Worm (Caenorhabditis elegans) whole organism, L4 larva: ENCODE measurements around the gene Y43F8B.22.
A peak's percentile ranks its signal among the peaks of the same experiment; 100 is the strongest.

Source experiments
- F10B5.3 ChIP-seq: sonication (generic microtip); optimal IDR thresholded peaks from 2 replicates; lab custom pipeline; 2016; ENCODE audit warnings: mild to moderate bottlenecking, missing genetic modification characterization, missing compliant biosample characterization
- F44E2.7 ChIP-seq: fragments of 200-800 bp; sonication (Bioruptor generic); IDR thresholded peaks from 2 replicates; pipeline ENCODE4 v2.1.2; 2022; ENCODE audit warnings: missing genetic modification characterization, missing compliant biosample characterization
- R02D3.7 ChIP-seq: fragments of 150-350 bp; sonication (generic microtip); optimal IDR thresholded peaks from 3 replicates; lab custom pipeline; 2014; ENCODE audit warnings: missing biosample characterization, missing genetic modification characterization
- T20F7.1 ChIP-seq: fragments of 200-800 bp; sonication (Bioruptor generic); optimal IDR thresholded peaks from 2 replicates; lab custom pipeline; 2018; ENCODE audit warnings: mild to moderate bottlenecking, missing genetic modification characterization, missing compliant biosample characterization
- T26A8.4 ChIP-seq: fragments of 200-800 bp; sonication (Bioruptor generic); IDR thresholded peaks from 2 replicates; pipeline ENCODE4 v1.3.6; 2022; ENCODE audit warnings: missing genetic modification characterization, missing compliant biosample characterization
- Y48G9A.11 ChIP-seq: fragments of 200-800 bp; sonication (Bioruptor generic); IDR thresholded peaks from 2 replicates; pipeline ENCODE4 v1.3.6; 2022; ENCODE audit warnings: missing genetic modification reagents, missing genetic modification characterization, missing compliant biosample characterization
- Y5F2A.4 ChIP-seq: fragments of 200-800 bp; sonication (Bioruptor generic); optimal IDR thresholded peaks from 2 replicates; lab custom pipeline; 2018; ENCODE audit warnings: mild to moderate bottlenecking, missing genetic modification characterization, missing compliant biosample characterization
- ZK546.5 ChIP-seq, 2 experiments: sonication (generic microtip); optimal IDR thresholded peaks; 2 replicates each; lab custom pipeline; 2017; ENCODE audit warnings: missing biosample characterization in 2 of 2, missing genetic modification characterization in 2 of 2
- ama-1 ChIP-seq: fragments of 150-350 bp; optimal IDR thresholded peaks from 2 replicates; lab custom pipeline; 2014; ENCODE audit warnings: inconsistent platforms, mixed read lengths
- arid-1 ChIP-seq: fragments of 200-800 bp; sonication (Bioruptor generic); conservative IDR thresholded peaks from 2 replicates; pipeline ENCODE4 v1.3.6; 2022; ENCODE audit warnings: missing genetic modification reagents, missing genetic modification characterization, missing compliant biosample characterization
- attf-4 ChIP-seq: sonication (generic microtip); optimal IDR thresholded peaks from 3 replicates; lab custom pipeline; 2017; ENCODE audit warnings: missing biosample characterization, missing genetic modification characterization
- ceh-20 ChIP-seq: fragments of 200-800 bp; sonication (Bioruptor generic); IDR thresholded peaks from 2 replicates; pipeline ENCODE4 v1.3.6; 2022; ENCODE audit warnings: missing genetic modification reagents, missing genetic modification characterization, missing compliant biosample characterization
- ceh-44 ChIP-seq: fragments of 200-800 bp; sonication (Bioruptor generic); IDR thresholded peaks from 2 replicates; pipeline ENCODE4 v1.3.6; 2022; ENCODE audit warnings: missing genetic modification reagents, missing genetic modification characterization, missing compliant biosample characterization
- ceh-82 ChIP-seq: sonication (generic microtip); optimal IDR thresholded peaks from 2 replicates; lab custom pipeline; 2017; ENCODE audit warnings: missing biosample characterization, missing genetic modification characterization
- cey-2 ChIP-seq: sonication (generic microtip); optimal IDR thresholded peaks from 3 replicates; lab custom pipeline; 2017; ENCODE audit warnings: missing genetic modification characterization, mild to moderate bottlenecking, missing compliant biosample characterization, antibody characterized with exemption, borderline replicate concordance; ENCODE audit not compliant: insufficient read depth
- daf-16 ChIP-seq, 3 experiments: sonication (generic microtip); optimal IDR thresholded peaks; 2 replicates each; lab custom pipeline; 2016 to 2017; ENCODE audit warnings: missing genetic modification characterization in 3 of 3, missing genetic modification reagents in 3 of 3, mild to moderate bottlenecking in 2 of 3, missing compliant biosample characterization in 2 of 3, missing biosample characterization in 1 of 3, moderate library complexity in 1 of 3
- daf-8 ChIP-seq: fragments of 200-800 bp; sonication (Bioruptor generic); IDR thresholded peaks from 2 replicates; pipeline ENCODE4 v1.3.6; 2022; ENCODE audit warnings: missing genetic modification characterization, missing compliant biosample characterization
- dmd-8 ChIP-seq: fragments of 200-800 bp; sonication (Bioruptor generic); IDR thresholded peaks from 2 replicates; pipeline ENCODE4 v1.3.6; 2022; ENCODE audit warnings: missing genetic modification characterization, missing compliant biosample characterization
- dpl-1 ChIP-seq: fragments of 150-350 bp; optimal IDR thresholded peaks from 2 replicates; lab custom pipeline; 2014; ENCODE audit warnings: missing biosample characterization, missing genetic modification reagents, missing genetic modification characterization
- duxl-1 ChIP-seq: sonication (generic microtip); optimal IDR thresholded peaks from 2 replicates; lab custom pipeline; 2016; ENCODE audit warnings: mild to moderate bottlenecking, missing genetic modification characterization, moderate library complexity, missing compliant biosample characterization; ENCODE audit not compliant: poor library complexity
- egl-27 ChIP-seq: sonication (generic microtip); optimal IDR thresholded peaks from 3 replicates; lab custom pipeline; 2017; ENCODE audit warnings: missing biosample characterization, missing genetic modification reagents, missing genetic modification characterization
- egl-43 ChIP-seq: fragments of 200-800 bp; sonication (Bioruptor generic); IDR thresholded peaks from 2 replicates; pipeline ENCODE4 v1.3.6; 2022; ENCODE audit warnings: missing genetic modification reagents, missing genetic modification characterization, missing compliant biosample characterization
- gei-8 ChIP-seq: fragments of 200-800 bp; sonication (Bioruptor generic); optimal IDR thresholded peaks from 2 replicates; lab custom pipeline; 2018; ENCODE audit warnings: mild to moderate bottlenecking, missing genetic modification characterization, missing compliant biosample characterization
- hlh-11 ChIP-seq: fragments of 200-800 bp; sonication (Bioruptor generic); optimal IDR thresholded peaks from 2 replicates; lab custom pipeline; 2018; ENCODE audit warnings: mild to moderate bottlenecking, missing genetic modification characterization, missing compliant biosample characterization
- jun-1 ChIP-seq: fragments of 150-350 bp; optimal IDR thresholded peaks from 2 replicates; lab custom pipeline; 2014; ENCODE audit warnings: missing biosample characterization, missing genetic modification reagents, missing genetic modification characterization
- lin-13 ChIP-seq: fragments of 150-350 bp; optimal IDR thresholded peaks from 2 replicates; lab custom pipeline; 2014; ENCODE audit warnings: missing biosample characterization, missing genetic modification reagents, missing genetic modification characterization
- lin-15B ChIP-seq: fragments of 150-350 bp; sonication (generic microtip); optimal IDR thresholded peaks from 3 replicates; lab custom pipeline; 2014; ENCODE audit warnings: missing biosample characterization, missing genetic modification characterization
- lin-29 ChIP-seq: fragments of 200-800 bp; sonication (Bioruptor generic); IDR thresholded peaks from 2 replicates; pipeline ENCODE4 v1.3.6; 2022; ENCODE audit warnings: missing genetic modification reagents, missing genetic modification characterization, missing compliant biosample characterization
- lin-38 ChIP-seq: fragments of 200-800 bp; sonication (Bioruptor generic); IDR thresholded peaks from 2 replicates; pipeline ENCODE4 v1.3.6; 2022; ENCODE audit warnings: missing genetic modification reagents, missing genetic modification characterization, missing compliant biosample characterization
- lir-3 ChIP-seq: sonication (generic microtip); optimal IDR thresholded peaks from 2 replicates; lab custom pipeline; 2016; ENCODE audit warnings: mild to moderate bottlenecking, missing genetic modification characterization, missing compliant biosample characterization
- madf-5 ChIP-seq, 2 experiments: fragments of 200-800 bp; sonication (Bioruptor generic); IDR thresholded peaks; 2 replicates each; pipeline ENCODE4 v1.3.6; 2022; ENCODE audit warnings: missing compliant biosample characterization in 2 of 2, missing genetic modification characterization in 2 of 2
- mdl-1 ChIP-seq, 2 experiments: fragments of 150-350 bp in 1 of 2; sonication (generic microtip) in 1 of 2; optimal IDR thresholded peaks; 2 replicates each; lab custom pipeline; 2014 to 2017; ENCODE audit warnings: missing biosample characterization in 2 of 2, missing genetic modification characterization in 2 of 2
- mdt-29 ChIP-seq: fragments of 200-800 bp; sonication (Bioruptor generic); IDR thresholded peaks from 2 replicates; pipeline ENCODE4 v1.3.6; 2022; ENCODE audit warnings: missing genetic modification reagents, missing genetic modification characterization, missing compliant biosample characterization
- mep-1 ChIP-seq: fragments of 150-350 bp; sonication (generic microtip); optimal IDR thresholded peaks from 3 replicates; lab custom pipeline; 2014; ENCODE audit warnings: missing biosample characterization, missing genetic modification characterization
- nhr-111 ChIP-seq: fragments of 200-800 bp; sonication (Bioruptor generic); optimal IDR thresholded peaks from 2 replicates; lab custom pipeline; 2018; ENCODE audit warnings: mild to moderate bottlenecking, missing genetic modification characterization, missing compliant biosample characterization
- nhr-41 ChIP-seq: fragments of 200-800 bp; sonication (Bioruptor generic); IDR thresholded peaks from 2 replicates; pipeline ENCODE4 v1.3.6; 2022; ENCODE audit warnings: missing genetic modification reagents, missing genetic modification characterization, missing compliant biosample characterization
- nhr-42 ChIP-seq: fragments of 200-800 bp; sonication (Bioruptor generic); IDR thresholded peaks from 2 replicates; pipeline ENCODE4 v1.3.6; 2022; ENCODE audit warnings: missing genetic modification characterization, missing compliant biosample characterization
- nhr-48 ChIP-seq: sonication (generic microtip); optimal IDR thresholded peaks from 2 replicates; lab custom pipeline; 2016; ENCODE audit warnings: mild to moderate bottlenecking, missing genetic modification characterization, missing compliant biosample characterization
- nhr-77 ChIP-seq: fragments of 150-350 bp; optimal IDR thresholded peaks from 2 replicates; lab custom pipeline; 2014; ENCODE audit warnings: missing biosample characterization, missing genetic modification characterization
- saeg-2 ChIP-seq: fragments of 200-800 bp; sonication (Bioruptor generic); IDR thresholded peaks from 2 replicates; pipeline ENCODE4 v1.3.6; 2022; ENCODE audit warnings: missing genetic modification reagents, missing genetic modification characterization, missing compliant biosample characterization
- sdz-12 ChIP-seq: fragments of 200-800 bp; sonication (Bioruptor generic); optimal IDR thresholded peaks from 2 replicates; lab custom pipeline; 2018; ENCODE audit warnings: mild to moderate bottlenecking, missing genetic modification characterization, missing compliant biosample characterization
- set-16 ChIP-seq: fragments of 200-800 bp; sonication (Bioruptor generic); IDR thresholded peaks from 2 replicates; pipeline ENCODE4 v1.3.6; 2022; ENCODE audit warnings: missing genetic modification reagents, missing genetic modification characterization, missing compliant biosample characterization
- snpc-4 ChIP-seq: fragments of 150-350 bp; optimal IDR thresholded peaks from 2 replicates; lab custom pipeline; 2014; ENCODE audit warnings: missing biosample characterization, missing genetic modification characterization
- spr-3 ChIP-seq: fragments of 200-800 bp; sonication (Bioruptor generic); optimal IDR thresholded peaks from 2 replicates; lab custom pipeline; 2018; ENCODE audit warnings: mild to moderate bottlenecking, missing genetic modification characterization, missing compliant biosample characterization
- tag-97 ChIP-seq: fragments of 200-800 bp; sonication (Bioruptor generic); IDR thresholded peaks from 2 replicates; pipeline ENCODE4 v1.3.6; 2022; ENCODE audit warnings: missing genetic modification characterization, missing compliant biosample characterization
- unc-39 ChIP-seq: sonication (generic microtip); optimal IDR thresholded peaks from 2 replicates; lab custom pipeline; 2017; ENCODE audit warnings: missing biosample characterization, missing genetic modification characterization
- vab-7 ChIP-seq: fragments of 200-800 bp; sonication (Bioruptor generic); IDR thresholded peaks from 2 replicates; pipeline ENCODE4 v1.3.6; 2022; ENCODE audit warnings: missing genetic modification reagents, missing genetic modification characterization, missing compliant biosample characterization
- zip-2 ChIP-seq: fragments of 150-350 bp; optimal IDR thresholded peaks from 2 replicates; lab custom pipeline; 2014; ENCODE audit warnings: missing biosample characterization, missing genetic modification characterization
- ztf-11 ChIP-seq: fragments of 150-350 bp; optimal IDR thresholded peaks from 2 replicates; lab custom pipeline; 2014; ENCODE audit warnings: missing biosample characterization, missing genetic modification characterization

Gene Y43F8B.22

ce11 chrV:19527565-19527964 lies 44.9 kb downstream of the Y43F8B.22 start (continued):
- TF ChIP-seq T26A8.4 (GFP tag; lab: Robert Waterston, UW), result peak; percentile 16; the same call in 1 of the 2 replicates
- TF ChIP-seq madf-5 (GFP tag; IDR thresholded peaks at IDR 0.05; lab: Robert Waterston, UW), result no peak
- peak; percentile 83 for TF ChIP-seq nhr-48
- TF ChIP-seq lir-3 (tag; lab: Kevin White, UChicago), result no peak
- 0 out of 2 replicates have a peak, but pooled peaks have one; percentile 12 for TF ChIP-seq lin-38
- no peak for TF ChIP-seq egl-27 (tag; lab: Kevin White, UChicago)
- TF ChIP-seq gei-8 (GFP tag; lab: Kevin White, UChicago), result peak; percentile 82
- peak; percentile 5 to 91 for TF ChIP-seq mdl-1 (tag; optimal IDR thresholded peaks at IDR 0.05; lab: Kevin White, UChicago)
- TF ChIP-seq set-16 (GFP tag; lab: Robert Waterston, UW), result no peak
- peak; percentile 97 for TF ChIP-seq ceh-20 (GFP tag; lab: Robert Waterston, UW)
- TF ChIP-seq, all 104 proteins: peak for 33

- TF ChIP-seq nhr-77 (tag; lab: Kevin White, UChicago) (peak; percentile 90), zip-2 (tag; lab: Kevin White, UChicago) (peak; percentile 51), lin-15B (no peak), duxl-1 (tag; lab: Kevin White, UChicago) (peak; percentile 73), ZK546.5 (tag; optimal IDR thresholded peaks at IDR 0.05; lab: Kevin White, UChicago) (no peak), mdt-29 (GFP tag; lab: Robert Waterston, UW) (peak; percentile 84), jun-1 (tag; lab: Kevin White, UChicago) (peak; percentile 37), gei-8 (GFP tag; lab: Kevin White, UChicago) (peak; percentile 97), vab-7 (GFP tag; lab: Robert Waterston, UW) (0 out of 2 replicates have a peak, but pooled peaks have one; percentile 5), Y5F2A.4 (no peak), spr-3 (GFP tag; lab: Kevin White, UChicago) (no peak), lin-13 (peak; percentile 58), Y48G9A.11 (GFP tag; lab: Robert Waterston, UW) (no peak), nhr-42 (peak; percentile 82), mep-1 (tag; lab: Kevin White, UChicago) (peak; percentile 94), set-16 (GFP tag; lab: Robert Waterston, UW) (peak; percentile 60), egl-43 (no peak), cey-2 (tag; lab: Kevin White, UChicago) (peak; percentile 93), tag-97 (no peak), daf-16 (GFP tag; optimal IDR thresholded peaks at IDR 0.05; lab: Kevin White, UChicago) (peak; percentile 24 to 82), daf-16 (tag; optimal IDR thresholded peaks at IDR 0.05; lab: Kevin White, UChicago) (peak; percentile 84), snpc-4 (tag; lab: Kevin White, UChicago) (no peak), R02D3.7 (tag; lab: Kevin White, UChicago) (no peak), sdz-12 (GFP tag; lab: Kevin White, UChicago) (no peak), nhr-111 (no peak), ceh-82 (no peak), nhr-41 (GFP tag; lab: Robert Waterston, UW) (peak; percentile 79; the same call in 1 of the 2 replicates), hlh-11 (peak; percentile 98), F10B5.3 (tag; lab: Kevin White, UChicago) (no peak), F44E2.7 (GFP tag; lab: Robert Waterston, UW) (no peak), saeg-2 (GFP tag; lab: Robert Waterston, UW) (peak; percentile 96), daf-8 (no peak), ama-1 (lab: Kevin White, UChicago) (peak; percentile 26), lin-29 (GFP tag; lab: Robert Waterston, UW) (peak; percentile 79), attf-4 (tag; lab: Kevin White, UChicago) (no peak), madf-5 (GFP tag; IDR thresholded peaks at IDR 0.05; lab: Robert Waterston, UW) (peak in 1 of 2 experiments; percentile 66; a peak in 1 of 4 replicates), dpl-1 (peak; percentile 50), T20F7.1 (GFP tag; lab: Kevin White, UChicago) (peak; percentile 75), ceh-44 (GFP tag; lab: Robert Waterston, UW) (no peak), dmd-8 (GFP tag; lab: Robert Waterston, UW) (no peak), ztf-11 (tag; lab: Kevin White, UChicago) (no peak), arid-1 (no peak), unc-39 (tag; lab: Kevin White, UChicago) (peak; percentile 87)
Measured at ce11 chrV:19529168-19529567, 46.5 kb downstream of the Y43F8B.22 start.
